Worm (Caenorhabditis elegans) whole organism, L1 larva: ENCODE measurements around the gene spds-1.
A peak's percentile ranks its signal among the peaks of the same experiment; 100 is the strongest.

Source experiments
- C16A3.4 ChIP-seq: fragments of 150-350 bp; optimal IDR thresholded peaks from 2 replicates; lab custom pipeline; 2014; ENCODE audit warnings: missing biosample characterization, missing genetic modification characterization
- C34B4.2 ChIP-seq: sonication (generic microtip); optimal IDR thresholded peaks from 2 replicates; lab custom pipeline; 2017; ENCODE audit warnings: mild to moderate bottlenecking, missing genetic modification characterization, missing compliant biosample characterization
- F16B12.6 ChIP-seq: fragments of 150-350 bp; optimal IDR thresholded peaks from 2 replicates; lab custom pipeline; 2014; ENCODE audit warnings: missing biosample characterization, missing genetic modification characterization
- Y116A8C.19 ChIP-seq: sonication (generic microtip); optimal IDR thresholded peaks from 2 replicates; lab custom pipeline; 2016; ENCODE audit warnings: missing compliant biosample characterization, missing genetic modification characterization, borderline replicate concordance
- aly-2 ChIP-seq: fragments of 150-350 bp; optimal IDR thresholded peaks from 2 replicates; lab custom pipeline; 2014; ENCODE audit warnings: missing biosample characterization, missing genetic modification characterization
- ama-1 ChIP-seq: fragments of 150-350 bp; optimal IDR thresholded peaks from 2 replicates; lab custom pipeline; 2014
- ceh-63 ChIP-seq: fragments of 200-800 bp; sonication (Bioruptor generic); optimal IDR thresholded peaks from 2 replicates; lab custom pipeline; 2018; ENCODE audit warnings: mild to moderate bottlenecking, missing genetic modification characterization, missing compliant biosample characterization
- ceh-8 ChIP-seq: fragments of 200-800 bp; sonication (Bioruptor generic); optimal IDR thresholded peaks from 2 replicates; lab custom pipeline; 2018; ENCODE audit warnings: mild to moderate bottlenecking, missing genetic modification characterization, moderate library complexity, missing compliant biosample characterization
- ceh-88 ChIP-seq: fragments of 200-800 bp; sonication (Bioruptor generic); IDR thresholded peaks from 2 replicates; pipeline ENCODE4 v1.3.6; 2022; ENCODE audit warnings: missing genetic modification characterization, missing compliant biosample characterization
- ceh-90 ChIP-seq: sonication (generic microtip); optimal IDR thresholded peaks from 2 replicates; lab custom pipeline; 2016; ENCODE audit warnings: missing genetic modification characterization, missing compliant biosample characterization
- ces-1 ChIP-seq: fragments of 150-350 bp; optimal IDR thresholded peaks from 2 replicates; lab custom pipeline; 2014; ENCODE audit warnings: missing biosample characterization, missing genetic modification reagents, missing genetic modification characterization
- dpl-1 ChIP-seq, 3 experiments: fragments of 150-350 bp in 2 of 3; sonication (generic microtip) in 1 of 3; optimal IDR thresholded peaks; 2 replicates each; lab custom pipeline; 2014 to 2017; ENCODE audit warnings: missing biosample characterization in 3 of 3, missing genetic modification characterization in 3 of 3, missing genetic modification reagents in 3 of 3
- efl-1 ChIP-seq, 4 experiments: fragments of 150-350 bp; optimal IDR thresholded peaks in 3 of 4; peaks in 1 of 4; 1 replicate in 1 of 4; 2 replicates in 3 of 4; lab custom pipeline; 2014; ENCODE audit warnings: missing biosample characterization in 2 of 4, missing genetic modification characterization in 2 of 4, missing genetic modification reagents in 2 of 4
- efl-3 ChIP-seq: fragments of 200-800 bp; sonication (Bioruptor generic); optimal IDR thresholded peaks from 2 replicates; lab custom pipeline; 2018; ENCODE audit warnings: mild to moderate bottlenecking, missing genetic modification characterization, missing compliant biosample characterization
- egl-13 ChIP-seq: sonication (generic microtip); optimal IDR thresholded peaks from 2 replicates; lab custom pipeline; 2016; ENCODE audit warnings: missing genotype, missing genetic modification reagents, missing genetic modification characterization, missing compliant biosample characterization
- elt-2 ChIP-seq: sonication (generic microtip); optimal IDR thresholded peaks from 2 replicates; lab custom pipeline; 2016; ENCODE audit warnings: missing genetic modification characterization, mild to moderate bottlenecking, inconsistent platforms, missing compliant biosample characterization, missing genetic modification reagents
- elt-3 ChIP-seq, 6 experiments: fragments of 150-350 bp in 1 of 6; sonication (generic microtip); optimal IDR thresholded peaks; 2 replicates each; lab custom pipeline; 2017 to 2018; ENCODE audit warnings: missing biosample characterization in 6 of 6, missing genetic modification characterization in 6 of 6, inconsistent platforms in 1 of 6
- fkh-10 ChIP-seq: sonication (generic microtip); optimal IDR thresholded peaks from 2 replicates; lab custom pipeline; 2017; ENCODE audit warnings: missing biosample characterization, missing genetic modification reagents, missing genetic modification characterization
- fkh-4 ChIP-seq: sonication (generic microtip); optimal IDR thresholded peaks from 2 replicates; lab custom pipeline; 2016; ENCODE audit warnings: missing compliant biosample characterization, missing genetic modification characterization, borderline replicate concordance
- fkh-8 ChIP-seq: sonication (generic microtip); optimal IDR thresholded peaks from 2 replicates; lab custom pipeline; 2016; ENCODE audit warnings: mild to moderate bottlenecking, missing genetic modification characterization, missing compliant biosample characterization
- fos-1 ChIP-seq: fragments of 150-350 bp; optimal IDR thresholded peaks from 2 replicates; lab custom pipeline; 2014; ENCODE audit warnings: missing biosample characterization, missing genetic modification characterization
- grh-1 ChIP-seq: fragments of 200-800 bp; sonication (Bioruptor generic); IDR thresholded peaks from 2 replicates; pipeline ENCODE4 v1.3.6; 2022; ENCODE audit warnings: missing genetic modification reagents, missing genetic modification characterization, missing compliant biosample characterization
- hlh-4 ChIP-seq: sonication (generic microtip); optimal IDR thresholded peaks from 2 replicates; lab custom pipeline; 2016; ENCODE audit warnings: mild to moderate bottlenecking, missing genetic modification characterization, missing compliant biosample characterization
- irx-1 ChIP-seq: sonication (generic microtip); optimal IDR thresholded peaks from 2 replicates; lab custom pipeline; 2016; ENCODE audit warnings: missing genetic modification characterization, missing compliant biosample characterization
- lin-14 ChIP-seq: fragments of 200-800 bp; sonication (Bioruptor generic); optimal IDR thresholded peaks from 2 replicates; lab custom pipeline; 2018; ENCODE audit warnings: mild to moderate bottlenecking, missing genetic modification characterization, moderate library complexity, missing compliant biosample characterization
- lin-15B ChIP-seq: fragments of 150-350 bp; sonication (generic microtip); optimal IDR thresholded peaks from 3 replicates; lab custom pipeline; 2014; ENCODE audit warnings: missing biosample characterization, missing genetic modification characterization
- lin-35 ChIP-seq, 2 experiments: fragments of 150-350 bp; optimal IDR thresholded peaks; 2 replicates each; lab custom pipeline; 2014; ENCODE audit warnings: missing biosample characterization in 2 of 2, missing genetic modification characterization in 2 of 2, missing genetic modification reagents in 2 of 2
- lsy-2 ChIP-seq, 2 experiments: fragments of 150-350 bp; optimal IDR thresholded peaks; 2 replicates each; lab custom pipeline; 2014; ENCODE audit warnings: missing biosample characterization in 2 of 2, missing genetic modification characterization in 2 of 2
- mdl-1 ChIP-seq, 2 experiments: fragments of 150-350 bp; optimal IDR thresholded peaks; 2 replicates each; lab custom pipeline; 2014 to 2017; ENCODE audit warnings: missing biosample characterization in 2 of 2, missing genetic modification characterization in 2 of 2, inconsistent platforms in 1 of 2
- mef-2 ChIP-seq: fragments of 150-350 bp; optimal IDR thresholded peaks from 2 replicates; lab custom pipeline; 2014; ENCODE audit warnings: missing biosample characterization, missing genetic modification characterization
- nhr-11 ChIP-seq: fragments of 150-350 bp; optimal IDR thresholded peaks from 2 replicates; lab custom pipeline; 2014; ENCODE audit warnings: missing biosample characterization, missing genetic modification characterization
- nhr-20 ChIP-seq: sonication (generic microtip); optimal IDR thresholded peaks from 2 replicates; lab custom pipeline; 2016; ENCODE audit warnings: mild to moderate bottlenecking, missing genetic modification characterization, missing compliant biosample characterization
- nhr-47 ChIP-seq: sonication (generic microtip); optimal IDR thresholded peaks from 2 replicates; lab custom pipeline; 2016; ENCODE audit warnings: mild to moderate bottlenecking, missing genetic modification characterization, moderate library complexity, missing compliant biosample characterization
- nhr-71 ChIP-seq: sonication (generic microtip); optimal IDR thresholded peaks from 2 replicates; lab custom pipeline; 2016; ENCODE audit warnings: mild to moderate bottlenecking, missing genetic modification characterization, moderate library complexity, missing compliant biosample characterization
- nhr-77 ChIP-seq: fragments of 150-350 bp; optimal IDR thresholded peaks from 2 replicates; lab custom pipeline; 2014; ENCODE audit warnings: missing biosample characterization, missing genetic modification characterization
- nhr-84 ChIP-seq: sonication (generic microtip); optimal IDR thresholded peaks from 2 replicates; lab custom pipeline; 2017; ENCODE audit warnings: missing biosample characterization, missing genetic modification characterization
- pax-3 ChIP-seq: fragments of 200-800 bp; sonication (Bioruptor generic); optimal IDR thresholded peaks from 2 replicates; lab custom pipeline; 2018; ENCODE audit warnings: mild to moderate bottlenecking, missing genetic modification characterization, moderate library complexity, missing compliant biosample characterization
- rnt-1 ChIP-seq: sonication (generic microtip); optimal IDR thresholded peaks from 2 replicates; lab custom pipeline; 2016; ENCODE audit warnings: mild to moderate bottlenecking, missing genetic modification characterization, moderate library complexity, missing compliant biosample characterization
- skn-1 ChIP-seq: fragments of 150-350 bp; optimal IDR thresholded peaks from 2 replicates; lab custom pipeline; 2014; ENCODE audit warnings: missing biosample characterization, missing genetic modification characterization
- snpc-4 ChIP-seq: fragments of 150-350 bp; optimal IDR thresholded peaks from 2 replicates; lab custom pipeline; 2014; ENCODE audit warnings: missing biosample characterization, missing genetic modification characterization
- snu-23 ChIP-seq: sonication (generic microtip); optimal IDR thresholded peaks from 2 replicates; lab custom pipeline; 2016; ENCODE audit warnings: missing genetic modification characterization, missing compliant biosample characterization
- sox-4 ChIP-seq: sonication (generic microtip); optimal IDR thresholded peaks from 2 replicates; lab custom pipeline; 2016; ENCODE audit warnings: missing genetic modification characterization, missing compliant biosample characterization
- sup-37 ChIP-seq: fragments of 200-800 bp; sonication (Bioruptor generic); optimal IDR thresholded peaks from 2 replicates; lab custom pipeline; 2018; ENCODE audit warnings: mild to moderate bottlenecking, missing genetic modification characterization, missing compliant biosample characterization
- tbx-2 ChIP-seq: sonication (generic microtip); optimal IDR thresholded peaks from 2 replicates; lab custom pipeline; 2016; ENCODE audit warnings: missing genetic modification characterization, missing compliant biosample characterization
- tlp-1 ChIP-seq: fragments of 150-350 bp; optimal IDR thresholded peaks from 2 replicates; lab custom pipeline; 2014; ENCODE audit warnings: missing biosample characterization, missing genetic modification characterization
- unc-30 ChIP-seq: sonication (generic microtip); optimal IDR thresholded peaks from 2 replicates; lab custom pipeline; 2017; ENCODE audit warnings: missing biosample characterization, missing genetic modification characterization
- vab-15 ChIP-seq: sonication (generic microtip); optimal IDR thresholded peaks from 2 replicates; lab custom pipeline; 2017; ENCODE audit warnings: missing genotype, mild to moderate bottlenecking, missing genetic modification characterization, missing compliant biosample characterization
- xbp-1 ChIP-seq: sonication (generic microtip); optimal IDR thresholded peaks from 2 replicates; lab custom pipeline; 2016; ENCODE audit warnings: missing genetic modification characterization, missing compliant biosample characterization
- ztf-11 ChIP-seq, 2 experiments: sonication (generic microtip); optimal IDR thresholded peaks; 2 replicates each; lab custom pipeline; 2016 to 2017; ENCODE audit warnings: missing genetic modification characterization in 2 of 2, missing biosample characterization in 1 of 2, missing compliant biosample characterization in 1 of 2
- ztf-4 ChIP-seq: fragments of 150-350 bp; optimal IDR thresholded peaks from 2 replicates; lab custom pipeline; 2014; ENCODE audit warnings: missing biosample characterization, missing genetic modification characterization

spds-1 gene

DNA sequence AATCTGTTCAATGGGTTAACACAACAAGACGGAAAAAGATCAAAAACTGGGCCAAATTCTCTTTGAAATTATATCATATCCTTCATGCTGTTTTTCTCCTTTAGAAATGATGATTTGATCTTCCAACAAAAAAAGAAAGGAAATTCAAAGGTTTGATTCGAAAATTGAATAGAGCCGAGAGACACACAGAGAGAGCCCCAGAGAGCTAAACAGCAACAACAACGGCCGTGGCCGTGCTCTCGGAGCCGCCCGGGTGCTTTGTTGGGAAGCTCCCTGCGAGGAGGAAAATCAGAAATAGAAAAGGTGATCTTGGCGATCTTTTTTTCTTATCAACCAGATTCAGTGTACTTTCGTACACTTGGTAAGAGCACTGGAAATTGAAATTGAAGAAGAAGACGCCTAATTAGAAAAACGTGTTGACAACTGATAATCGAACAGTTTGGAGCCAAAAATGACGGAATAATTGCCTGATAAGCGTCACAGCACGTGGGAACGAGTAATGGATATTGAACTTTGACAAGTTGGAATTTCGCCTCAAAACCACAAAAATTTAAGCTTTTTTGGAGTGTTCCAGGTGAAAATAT, 9.4 kb upstream of the spds-1 start:
- TF ChIP-seq sox-4 (tag; lab: Kevin White, UChicago) (no peak), C16A3.4 (tag; lab: Kevin White, UChicago) (no peak), elt-3 (tag; optimal IDR thresholded peaks at IDR 0.05; lab: Kevin White, UChicago) (no peak), unc-30 (tag; lab: Kevin White, UChicago) (no peak), C34B4.2 (tag; lab: Kevin White, UChicago) (no peak), lsy-2 (tag; optimal IDR thresholded peaks at IDR 0.05; lab: Kevin White, UChicago) (peak in 1 of 2 experiments; percentile 3), skn-1 (tag; lab: Kevin White, UChicago) (no peak), fkh-10 (GFP tag; lab: Kevin White, UChicago) (peak; percentile 10), lin-14 (GFP tag; lab: Kevin White, UChicago) (peak; percentile 52), rnt-1 (tag; lab: Kevin White, UChicago) (peak; percentile 20), ceh-90 (no peak), Y116A8C.19 (tag; lab: Kevin White, UChicago) (no peak), ceh-63 (GFP tag; lab: Kevin White, UChicago) (no peak), snu-23 (GFP tag; lab: Kevin White, UChicago) (no peak), xbp-1 (tag; lab: Kevin White, UChicago) (no peak), efl-1 (optimal IDR thresholded peaks at IDR 0.05; lab: Kevin White, UChicago) (no peak), efl-1 (GFP tag; optimal IDR thresholded peaks at IDR 0.05 in 1 of 2; lab: Kevin White, UChicago) (peak in 1 of 2 experiments; percentile 15), fkh-8 (tag; lab: Kevin White, UChicago) (no peak), pax-3 (tag; lab: Kevin White, UChicago) (no peak), tlp-1 (tag; lab: Kevin White, UChicago) (no peak), ceh-8 (GFP tag; lab: Kevin White, UChicago) (no peak), elt-2 (tag; lab: Kevin White, UChicago) (peak; percentile 63), ces-1 (no peak), nhr-20 (tag; lab: Kevin White, UChicago) (no peak), grh-1 (GFP tag; lab: Robert Waterston, UW) (no peak), mef-2 (tag; lab: Kevin White, UChicago) (no peak), tbx-2 (no peak), egl-13 (tag; lab: Kevin White, UChicago) (no peak), vab-15 (no peak), hlh-4 (no peak), irx-1 (tag; lab: Kevin White, UChicago) (no peak), lin-35 (GFP tag; optimal IDR thresholded peaks at IDR 0.05; lab: Kevin White, UChicago) (peak in 1 of 2 experiments; percentile 2), ztf-11 (tag; optimal IDR thresholded peaks at IDR 0.05; lab: Kevin White, UChicago) (no peak), ama-1 (no peak), fkh-4 (no peak), aly-2 (no peak), efl-3 (GFP tag; lab: Kevin White, UChicago) (no peak), sup-37 (GFP tag; lab: Kevin White, UChicago) (no peak), nhr-71 (tag; lab: Kevin White, UChicago) (peak; percentile 13), lin-15B (tag; lab: Kevin White, UChicago) (no peak), nhr-47 (peak; percentile 32)
- TF ChIP-seq, all 84 proteins: peak for 9

DNA sequence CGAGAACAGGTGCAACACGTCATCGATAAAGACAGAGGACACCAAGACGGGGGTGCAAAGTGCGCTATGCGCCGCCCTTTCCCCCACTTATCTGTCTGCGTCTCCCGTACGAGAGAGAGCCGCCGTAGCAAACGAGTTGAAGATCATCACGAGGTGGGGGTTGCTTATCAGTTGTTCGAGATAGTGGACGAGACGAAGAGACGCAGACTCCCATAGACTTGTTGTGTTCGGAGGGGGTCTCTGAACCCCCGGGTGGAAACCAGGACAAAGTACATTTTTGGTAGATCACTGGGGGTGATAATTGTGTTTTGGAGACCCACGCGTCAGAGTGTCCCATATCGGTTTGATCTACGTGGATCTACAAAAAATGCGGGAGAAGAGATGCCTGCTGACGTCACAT, 7.9 kb upstream of the spds-1 start:
- TF ChIP-seq ceh-90 (no peak), mdl-1 (tag; optimal IDR thresholded peaks at IDR 0.05; lab: Kevin White, UChicago) (peak; percentile 62 to 94), ztf-4 (tag; lab: Kevin White, UChicago) (peak; percentile 82), fos-1 (tag; lab: Kevin White, UChicago) (peak; percentile 14), efl-3 (GFP tag; lab: Kevin White, UChicago) (no peak), efl-1 (optimal IDR thresholded peaks at IDR 0.05; lab: Kevin White, UChicago) (peak; percentile 67 to 69), efl-1 (GFP tag; optimal IDR thresholded peaks at IDR 0.05 in 1 of 2; lab: Kevin White, UChicago) (peak; percentile 53 to 95), fkh-4 (no peak), nhr-77 (tag; lab: Kevin White, UChicago) (peak; percentile 76), ztf-11 (tag; optimal IDR thresholded peaks at IDR 0.05; lab: Kevin White, UChicago) (no peak), elt-2 (tag; lab: Kevin White, UChicago) (peak; percentile 95), lin-14 (GFP tag; lab: Kevin White, UChicago) (peak; percentile 96), unc-30 (tag; lab: Kevin White, UChicago) (no peak), egl-13 (tag; lab: Kevin White, UChicago) (peak; percentile 53), dpl-1 (GFP tag; optimal IDR thresholded peaks at IDR 0.05; lab: Kevin White, UChicago) (peak; percentile 50 to 70 (median 63)), ceh-88 (GFP tag; lab: Robert Waterston, UW) (peak; percentile 62), nhr-11 (tag; lab: Kevin White, UChicago) (peak; percentile 85), F16B12.6 (no peak), ama-1 (no peak), nhr-84 (tag; lab: Kevin White, UChicago) (no peak), sup-37 (GFP tag; lab: Kevin White, UChicago) (no peak), snu-23 (GFP tag; lab: Kevin White, UChicago) (peak; percentile 91), pax-3 (tag; lab: Kevin White, UChicago) (peak; percentile 67), snpc-4 (tag; lab: Kevin White, UChicago) (peak; percentile 59)
